Fruit fly (Drosophila melanogaster) whole organism, wandering third instar larva: Measurements from ENCODE around the gene Xrp1.
A peak's percentile ranks its signal among the peaks of the same experiment; 100 is the strongest.

ENCODE experiments used
- Abd-B ChIP-seq: fragments of >200 bp; optimal IDR thresholded peaks from 2 replicates; lab custom pipeline; 2017; ENCODE audit warnings: missing biosample characterization, missing genetic modification characterization
- CG32264 ChIP-seq: fragments of 200-800 bp; sonication (Bioruptor generic); optimal IDR thresholded peaks from 2 replicates; lab custom pipeline; 2016; ENCODE audit warnings: missing biosample characterization, missing genetic modification characterization
- CG9705 ChIP-seq: fragments of 200-800 bp; sonication (Bioruptor generic); optimal IDR thresholded peaks from 2 replicates; lab custom pipeline; 2018; ENCODE audit warnings: missing biosample characterization, mild to moderate bottlenecking, missing genetic modification characterization
- CrebA ChIP-seq: fragments of 200-800 bp; sonication (Bioruptor generic); optimal IDR thresholded peaks from 2 replicates; lab custom pipeline; 2016; ENCODE audit warnings: missing biosample characterization, mild to moderate bottlenecking, missing genetic modification characterization, borderline replicate concordance
- Dfd ChIP-seq: fragments of >200 bp; optimal IDR thresholded peaks from 2 replicates; lab custom pipeline; 2017; ENCODE audit warnings: missing biosample characterization, missing genetic modification characterization
- Dif ChIP-seq: fragments of 200-275, 200-300 bp; sonication (Bioruptor generic); optimal IDR thresholded peaks from 2 replicates; lab custom pipeline; 2018; ENCODE audit warnings: missing biosample characterization, missing genetic modification characterization; ENCODE audit not compliant: partially characterized antibody
- GATAd ChIP-seq: sonication (Bioruptor generic); optimal IDR thresholded peaks from 2 replicates; lab custom pipeline; 2016; ENCODE audit warnings: missing biosample characterization, missing genetic modification characterization
- HLH106 ChIP-seq: fragments of 200-800 bp; optimal IDR thresholded peaks from 3 replicates; lab custom pipeline; 2019; ENCODE audit warnings: missing biosample characterization, mild to moderate bottlenecking, missing genetic modification characterization, moderate library complexity
- Hnf4 ChIP-seq: fragments of 200-800 bp; sonication (Bioruptor generic); optimal IDR thresholded peaks from 2 replicates; lab custom pipeline; 2016; ENCODE audit warnings: missing biosample characterization, mild to moderate bottlenecking, missing genetic modification characterization
- Hr78 ChIP-seq: fragments of >200 bp; optimal IDR thresholded peaks from 2 replicates; lab custom pipeline; 2017; ENCODE audit warnings: missing biosample characterization, missing genetic modification characterization
- Hr83 ChIP-seq: fragments of 200-300 bp; sonication (Bioruptor generic); optimal IDR thresholded peaks from 2 replicates; lab custom pipeline; 2016; ENCODE audit warnings: missing biosample characterization, mild to moderate bottlenecking, missing genetic modification characterization, moderate library complexity; ENCODE audit not compliant: poor library complexity, severe bottlenecking
- Jra ChIP-seq: sonication (Bioruptor generic); optimal IDR thresholded peaks from 2 replicates; lab custom pipeline; 2016; ENCODE audit warnings: missing biosample characterization, missing genetic modification characterization
- Mio ChIP-seq: sonication (Bioruptor generic); optimal IDR thresholded peaks from 2 replicates; lab custom pipeline; 2016; ENCODE audit warnings: missing biosample characterization, missing genetic modification characterization
- Myc ChIP-seq: fragments of >200 bp; optimal IDR thresholded peaks from 2 replicates; lab custom pipeline; 2017
- N ChIP-seq: fragments of >200 bp; optimal IDR thresholded peaks from 2 replicates; lab custom pipeline; 2018; ENCODE audit warnings: missing biosample characterization, missing external identifiers, missing genetic modification characterization
- OdsH ChIP-seq: fragments of 200-800 bp; sonication (Bioruptor generic); optimal IDR thresholded peaks from 2 replicates; lab custom pipeline; 2016; ENCODE audit warnings: missing biosample characterization, mild to moderate bottlenecking, missing genetic modification characterization
- Rel ChIP-seq, 2 experiments: fragments of 200-800 bp; sonication (Bioruptor generic) in 1 of 2; optimal IDR thresholded peaks; 2 replicates in 1 of 2; 3 replicates in 1 of 2; lab custom pipeline; 2016 to 2019; ENCODE audit warnings: mild to moderate bottlenecking in 2 of 2, missing biosample characterization in 2 of 2, missing genetic modification characterization in 2 of 2, moderate library complexity in 1 of 2
- Sp1 ChIP-seq: fragments of 200-800 bp; sonication (Bioruptor generic); optimal IDR thresholded peaks from 3 replicates; lab custom pipeline; 2019; ENCODE audit warnings: missing biosample characterization, mild to moderate bottlenecking, missing genetic modification characterization, moderate library complexity
- Vsx2 ChIP-seq: fragments of 200-300, 225-300 bp; sonication (Bioruptor generic); optimal IDR thresholded peaks from 2 replicates; lab custom pipeline; 2018; ENCODE audit warnings: missing biosample characterization, missing genetic modification characterization; ENCODE audit not compliant: partially characterized antibody
- br ChIP-seq: fragments of 200-800 bp; sonication (Bioruptor generic); optimal IDR thresholded peaks from 2 replicates; lab custom pipeline; 2016; ENCODE audit warnings: missing biosample characterization, missing genetic modification characterization
- brk ChIP-seq: fragments of 200-800 bp; sonication (Bioruptor generic); optimal IDR thresholded peaks from 2 replicates; lab custom pipeline; 2016; ENCODE audit warnings: missing biosample characterization, mild to moderate bottlenecking, missing genetic modification characterization
- dl ChIP-seq, 2 experiments: fragments of 175-275, 200-275 bp in 1 of 2; fragments of 200-275 bp in 1 of 2; sonication (Bioruptor generic); optimal IDR thresholded peaks; lab custom pipeline; 2018; ENCODE audit warnings: mild to moderate bottlenecking in 2 of 2, missing biosample characterization in 2 of 2, missing genetic modification characterization in 2 of 2, moderate library complexity in 2 of 2; ENCODE audit not compliant: partially characterized antibody in 2 of 2, insufficient read depth in 1 of 2
- dmrt93B ChIP-seq: fragments of 200-800 bp; sonication (Bioruptor generic); optimal IDR thresholded peaks from 2 replicates; lab custom pipeline; 2018; ENCODE audit warnings: missing biosample characterization, mild to moderate bottlenecking, missing genetic modification characterization
- dsf ChIP-seq: sonication (Bioruptor generic); optimal IDR thresholded peaks from 2 replicates; lab custom pipeline; 2016; ENCODE audit warnings: missing biosample characterization, missing genetic modification characterization, borderline replicate concordance
- ey ChIP-seq: fragments of 200-800 bp; sonication (Bioruptor generic); optimal IDR thresholded peaks from 2 replicates; lab custom pipeline; 2016; ENCODE audit warnings: missing biosample characterization, missing genetic modification characterization
- foxo ChIP-seq, 2 experiments: fragments of 200-800 bp; sonication (Bioruptor generic); optimal IDR thresholded peaks; 2 replicates in 1 of 2; 3 replicates in 1 of 2; lab custom pipeline; 2016 to 2017; ENCODE audit warnings: missing biosample characterization in 2 of 2, missing genetic modification characterization in 2 of 2
- fru ChIP-seq: fragments of 200-800 bp; sonication (Bioruptor generic); optimal IDR thresholded peaks from 3 replicates; lab custom pipeline; 2016; ENCODE audit warnings: missing biosample characterization, mild to moderate bottlenecking, missing genetic modification characterization
- h ChIP-seq: fragments of 200-800 bp; sonication (Bioruptor generic); optimal IDR thresholded peaks from 3 replicates; lab custom pipeline; 2016; ENCODE audit warnings: missing biosample characterization, mild to moderate bottlenecking, missing genetic modification characterization
- jim ChIP-seq: fragments of 175-275, 200-325 bp; sonication (Bioruptor generic); optimal IDR thresholded peaks from 2 replicates; lab custom pipeline; 2016; ENCODE audit warnings: missing biosample characterization, mild to moderate bottlenecking, missing genetic modification characterization
- lola ChIP-seq: fragments of >200 bp; optimal IDR thresholded peaks from 2 replicates; lab custom pipeline; 2017; ENCODE audit warnings: missing biosample characterization, missing genetic modification characterization
- pan ChIP-seq: fragments of >200 bp; optimal IDR thresholded peaks from 2 replicates; lab custom pipeline; 2017
- psq ChIP-seq: fragments of 200-800 bp; sonication (Bioruptor generic); optimal IDR thresholded peaks from 3 replicates; lab custom pipeline; 2017; ENCODE audit warnings: missing biosample characterization, mild to moderate bottlenecking, missing genetic modification characterization, moderate library complexity
- rgr ChIP-seq: fragments of 200-800 bp; sonication (Bioruptor generic); optimal IDR thresholded peaks from 3 replicates; lab custom pipeline; 2016; ENCODE audit warnings: missing biosample characterization, mild to moderate bottlenecking, missing genetic modification characterization
- sage ChIP-seq: fragments of 200-800 bp; sonication (Bioruptor generic); optimal IDR thresholded peaks from 2 replicates; lab custom pipeline; 2016; ENCODE audit warnings: missing biosample characterization, mild to moderate bottlenecking, missing genetic modification characterization
- sv ChIP-seq: fragments of 200-800 bp; sonication (Bioruptor generic); optimal IDR thresholded peaks from 3 replicates; lab custom pipeline; 2016; ENCODE audit warnings: missing biosample characterization, missing genetic modification characterization
- tai ChIP-seq: sonication (Bioruptor generic); optimal IDR thresholded peaks from 2 replicates; lab custom pipeline; 2016; ENCODE audit warnings: missing biosample characterization, missing genetic modification characterization
- usp ChIP-seq: fragments of >200 bp; optimal IDR thresholded peaks from 2 replicates; lab custom pipeline; 2017; ENCODE audit warnings: missing biosample characterization, missing genetic modification characterization
- woc ChIP-seq: sonication (Bioruptor generic); optimal IDR thresholded peaks from 2 replicates; lab custom pipeline; 2016; ENCODE audit warnings: missing biosample characterization, mild to moderate bottlenecking, missing genetic modification characterization

Gene Xrp1

DNA sequence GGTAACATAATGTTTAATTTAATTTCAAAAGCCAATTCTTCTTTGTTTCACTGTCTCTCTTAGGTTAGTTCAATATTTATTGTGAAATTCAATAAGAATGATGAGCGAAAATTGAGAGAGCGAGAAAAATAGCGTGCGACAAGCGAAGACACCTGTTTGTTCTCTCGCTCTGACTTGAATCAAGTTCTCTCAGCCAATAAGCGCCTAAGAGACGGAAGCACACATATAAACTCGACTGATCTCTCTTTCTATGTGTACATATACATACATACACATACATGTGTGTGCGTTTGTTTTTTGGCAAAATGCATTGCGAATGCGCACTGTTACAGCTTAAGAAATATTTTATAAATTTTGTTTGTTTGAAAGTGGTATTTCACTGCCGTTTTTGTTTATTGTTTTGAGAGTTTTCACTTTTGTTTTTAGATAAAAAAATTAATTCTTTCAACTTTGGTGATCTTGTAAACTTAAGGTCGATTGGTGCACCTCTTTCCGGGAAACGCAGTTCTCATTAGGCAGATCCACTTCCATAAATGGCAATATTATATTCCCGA, 8.5 kb downstream of the Xrp1 start:
- TF ChIP-seq Hr83 (GFP tag; lab: Kevin White, UChicago) = peak; percentile 89
- no peak for TF ChIP-seq Myc (lab: Kevin White, UChicago)
- no peak for TF ChIP-seq Rel (GFP tag; optimal IDR thresholded peaks at IDR 0.05; lab: Kevin White, UChicago)
- no peak for TF ChIP-seq Rel (tag; optimal IDR thresholded peaks at IDR 0.05; lab: Kevin White, UChicago)
- no peak for TF ChIP-seq CG9705 (GFP tag; lab: Kevin White, UChicago)
- TF ChIP-seq usp (GFP tag; lab: Kevin White, UChicago) = no peak
- TF ChIP-seq fru = peak; percentile 6
- peak; percentile 67 to 72 for TF ChIP-seq dl (GFP tag; optimal IDR thresholded peaks at IDR 0.05; lab: Kevin White, UChicago; ENCODE audit: insufficient read depth in 1 of 2, partially characterized antibody in 2 of 2)
- no peak for TF ChIP-seq N (GFP tag; lab: Kevin White, UChicago)
- TF ChIP-seq Jra = peak; percentile 33
- no peak for TF ChIP-seq Vsx2 (GFP tag; lab: Kevin White, UChicago)
- TF ChIP-seq br (GFP tag; lab: Kevin White, UChicago) = no peak
- TF ChIP-seq CG32264 (GFP tag; lab: Kevin White, UChicago) = no peak
- no peak for TF ChIP-seq psq (GFP tag; lab: Kevin White, UChicago)
- no peak for TF ChIP-seq HLH106
- no peak for TF ChIP-seq Hr78
- peak in 1 of 2 experiments; percentile 17 for TF ChIP-seq foxo (GFP tag; optimal IDR thresholded peaks at IDR 0.05; lab: Kevin White, UChicago)
- peak; percentile 6 for TF ChIP-seq sage
- no peak for TF ChIP-seq OdsH (GFP tag; lab: Kevin White, UChicago)
- TF ChIP-seq h = peak; percentile 33
- TF ChIP-seq dmrt93B (GFP tag; lab: Kevin White, UChicago) = no peak
- no peak for TF ChIP-seq sv (GFP tag; lab: Kevin White, UChicago)
- TF ChIP-seq Sp1 (GFP tag; lab: Kevin White, UChicago) = no peak
- TF ChIP-seq CrebA (GFP tag; lab: Kevin White, UChicago) = peak; percentile 67
- TF ChIP-seq GATAd (GFP tag; lab: Kevin White, UChicago) = no peak
- TF ChIP-seq jim (GFP tag; lab: Kevin White, UChicago) = peak; percentile 34
- peak; percentile 35 for TF ChIP-seq Dif
- TF ChIP-seq Mio = no peak
- TF ChIP-seq brk (GFP tag; lab: Kevin White, UChicago) = peak; percentile 66
- TF ChIP-seq Dfd (GFP tag; lab: Kevin White, UChicago) = no peak
- peak; percentile 44 for TF ChIP-seq Hnf4 (GFP tag; lab: Kevin White, UChicago)
- no peak for TF ChIP-seq pan (lab: Kevin White, UChicago)
- peak; percentile 54 for TF ChIP-seq rgr (GFP tag; lab: Kevin White, UChicago)
- TF ChIP-seq lola (GFP tag; lab: Kevin White, UChicago) = no peak
- TF ChIP-seq woc (GFP tag; lab: Kevin White, UChicago) = peak; percentile 10
- TF ChIP-seq dsf (GFP tag; lab: Kevin White, UChicago) = no peak
- TF ChIP-seq ey (GFP tag; lab: Kevin White, UChicago) = no peak
- no peak for TF ChIP-seq Abd-B (GFP tag; lab: Kevin White, UChicago)
- TF ChIP-seq tai (GFP tag; lab: Kevin White, UChicago) = peak; percentile 66

DNA sequence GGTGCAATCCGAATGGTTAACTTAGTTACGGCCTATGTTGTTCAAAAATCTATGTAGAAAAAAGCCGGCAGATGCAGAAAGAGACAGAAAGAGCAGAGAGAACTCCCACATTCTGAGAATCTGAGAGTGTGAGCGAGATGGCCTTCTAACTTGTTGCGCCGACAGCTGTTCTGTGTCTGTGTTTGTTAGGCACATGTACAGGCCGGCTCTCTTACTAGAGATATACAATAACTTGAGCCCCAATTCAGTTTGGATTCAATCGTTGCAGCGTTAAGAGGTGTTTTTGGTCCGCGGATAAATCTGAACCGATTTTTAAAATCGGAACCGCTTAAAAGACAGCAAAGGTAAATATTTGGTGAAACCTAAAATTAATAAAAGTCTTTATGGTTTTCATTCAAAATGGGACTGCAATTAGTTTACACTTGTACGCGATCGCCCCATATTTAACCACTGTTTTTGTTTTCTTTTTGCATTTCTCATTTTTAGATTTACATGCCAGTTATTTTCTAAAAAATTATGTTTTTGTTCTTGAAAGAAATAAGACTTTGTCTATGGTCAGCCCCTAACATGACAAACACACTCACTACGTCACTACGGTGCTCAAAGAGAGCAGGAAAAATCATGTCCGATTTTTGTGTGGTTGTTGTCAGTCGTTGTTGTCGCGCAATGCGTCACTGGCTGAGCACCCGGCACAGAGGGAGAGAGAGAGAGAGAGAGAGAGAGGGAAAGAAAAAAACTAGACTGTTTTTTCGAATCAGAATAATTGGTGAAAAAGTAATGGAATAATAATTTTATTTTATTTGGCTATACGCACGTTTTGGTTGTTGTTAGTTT, 9.3 kb downstream of the Xrp1 start:
- TF ChIP-seq Hr83 (GFP tag; lab: Kevin White, UChicago) (peak; percentile 33), rgr (GFP tag; lab: Kevin White, UChicago) (no peak), sv (GFP tag; lab: Kevin White, UChicago) (no peak), Vsx2 (GFP tag; lab: Kevin White, UChicago) (no peak), ey (GFP tag; lab: Kevin White, UChicago) (no peak), Jra (peak; percentile 53), fru (no peak), pan (lab: Kevin White, UChicago) (no peak), dsf (GFP tag; lab: Kevin White, UChicago) (no peak), tai (GFP tag; lab: Kevin White, UChicago) (no peak), brk (GFP tag; lab: Kevin White, UChicago) (peak; percentile 40), Rel (GFP tag; optimal IDR thresholded peaks at IDR 0.05; lab: Kevin White, UChicago) (no peak), Rel (tag; optimal IDR thresholded peaks at IDR 0.05; lab: Kevin White, UChicago) (peak; percentile 9), Mio (no peak), usp (GFP tag; lab: Kevin White, UChicago) (no peak), CG32264 (GFP tag; lab: Kevin White, UChicago) (no peak), h (peak; percentile 23), Sp1 (GFP tag; lab: Kevin White, UChicago) (no peak), GATAd (GFP tag; lab: Kevin White, UChicago) (no peak), Myc (lab: Kevin White, UChicago) (no peak), jim (GFP tag; lab: Kevin White, UChicago) (no peak), N (GFP tag; lab: Kevin White, UChicago) (peak; percentile 78), woc (GFP tag; lab: Kevin White, UChicago) (no peak), psq (GFP tag; lab: Kevin White, UChicago) (no peak), Hnf4 (GFP tag; lab: Kevin White, UChicago) (no peak), foxo (GFP tag; optimal IDR thresholded peaks at IDR 0.05; lab: Kevin White, UChicago) (no peak), Abd-B (GFP tag; lab: Kevin White, UChicago) (no peak), sage (no peak), HLH106 (no peak), lola (GFP tag; lab: Kevin White, UChicago) (no peak), CG9705 (GFP tag; lab: Kevin White, UChicago) (no peak), Dif (peak; percentile 62), CrebA (GFP tag; lab: Kevin White, UChicago) (no peak), dl (GFP tag; optimal IDR thresholded peaks at IDR 0.05; lab: Kevin White, UChicago; ENCODE audit: insufficient read depth in 1 of 2, partially characterized antibody in 2 of 2) (peak; percentile 28 to 61), Hr78 (no peak), br (GFP tag; lab: Kevin White, UChicago) (peak; percentile 22), dmrt93B (GFP tag; lab: Kevin White, UChicago) (no peak), Dfd (GFP tag; lab: Kevin White, UChicago) (no peak), OdsH (GFP tag; lab: Kevin White, UChicago) (no peak)
